Fruit fly (Drosophila melanogaster): ENCODE data around the gene CG12239.

- TF ChIP-seq foxo (GFP tag; optimal IDR thresholded peaks at IDR 0.05), result peak in 1 of 2 experiments; percentile 69
- TF ChIP-seq woc (GFP tag; optimal IDR thresholded peaks at IDR 0.05), result peak; percentile 49
- no peak for TF ChIP-seq Abd-B (GFP tag; optimal IDR thresholded peaks at IDR 0.05)
- no peak for TF ChIP-seq sage (GFP tag; optimal IDR thresholded peaks at IDR 0.05)
- TF ChIP-seq Myc (optimal IDR thresholded peaks at IDR 0.05), result no peak
- TF ChIP-seq Hr83 (GFP tag; optimal IDR thresholded peaks at IDR 0.05; ENCODE audit: poor library complexity, severe bottlenecking), result no peak
- peak; percentile 65 for TF ChIP-seq psq (GFP tag; optimal IDR thresholded peaks at IDR 0.05)
- TF ChIP-seq h (GFP tag; optimal IDR thresholded peaks at IDR 0.05), result peak; percentile 84
- TF ChIP-seq CG9705 (GFP tag; optimal IDR thresholded peaks at IDR 0.05), result no peak
- peak; percentile 60 for TF ChIP-seq br (GFP tag; optimal IDR thresholded peaks at IDR 0.05)
- TF ChIP-seq pan (optimal IDR thresholded peaks at IDR 0.05), result no peak
These were observed 5.4 kb upstream of the CG12239 start for dm6 chrX:5786559-5786958.

All from whole organism, wandering third instar larva.